Fruit fly (Drosophila melanogaster): ENCODE measurements around the gene Top1.

The Top1 gene

dm6 chrX:15296969-15297816, 22.1 kb upstream of the Top1 start, which contains the start of gene gce:
TSS of gene gce (plus strand) at chrX:15297766.
- TF ChIP-seq OdsH (GFP tag; optimal IDR thresholded peaks at IDR 0.05) (peak; percentile 20), Myc (optimal IDR thresholded peaks at IDR 0.05) (no peak), h (GFP tag; optimal IDR thresholded peaks at IDR 0.05) (no peak), sv (GFP tag; optimal IDR thresholded peaks at IDR 0.05) (peak; percentile 10), Hr78 (GFP tag; optimal IDR thresholded peaks at IDR 0.05) (no peak), psq (GFP tag; optimal IDR thresholded peaks at IDR 0.05) (peak; percentile 6), woc (GFP tag; optimal IDR thresholded peaks at IDR 0.05) (no peak), Rel (GFP tag; optimal IDR thresholded peaks at IDR 0.05) (no peak), Rel (tag; optimal IDR thresholded peaks at IDR 0.05) (no peak), HLH106 (tag; optimal IDR thresholded peaks at IDR 0.05) (peak; percentile 42), Sp1 (GFP tag; optimal IDR thresholded peaks at IDR 0.05) (peak; percentile 52), foxo (GFP tag; optimal IDR thresholded peaks at IDR 0.05) (peak in 1 of 2 experiments; percentile 46), CrebA (GFP tag; optimal IDR thresholded peaks at IDR 0.05; ENCODE audit: borderline replicate concordance) (no peak), Dif (GFP tag; optimal IDR thresholded peaks at IDR 0.05; ENCODE audit: partially characterized antibody) (peak; percentile 1), lola (GFP tag; optimal IDR thresholded peaks at IDR 0.05) (no peak), Mio (GFP tag; optimal IDR thresholded peaks at IDR 0.05) (no peak), br (GFP tag; optimal IDR thresholded peaks at IDR 0.05) (no peak), rgr (GFP tag; optimal IDR thresholded peaks at IDR 0.05) (peak; percentile 33), dmrt93B (GFP tag; optimal IDR thresholded peaks at IDR 0.05) (no peak), CG9705 (GFP tag; optimal IDR thresholded peaks at IDR 0.05) (no peak)

- TF ChIP-seq Rel (GFP tag; optimal IDR thresholded peaks at IDR 0.05) (no peak), Rel (tag; optimal IDR thresholded peaks at IDR 0.05) (peak; percentile 97), Jra (GFP tag; optimal IDR thresholded peaks at IDR 0.05) (no peak)
These were observed 21.3 kb upstream of the Top1 start for dm6 chrX:15297963-15298297.

dm6 chrX:15298298-15299069, 20.8 kb upstream of the Top1 start:
- TF ChIP-seq pan (optimal IDR thresholded peaks at IDR 0.05): no peak
- TF ChIP-seq N (GFP tag; optimal IDR thresholded peaks at IDR 0.05): no peak
- peak; percentile 49 for TF ChIP-seq Hnf4 (GFP tag; optimal IDR thresholded peaks at IDR 0.05)
- TF ChIP-seq CG32264 (GFP tag; optimal IDR thresholded peaks at IDR 0.05): no peak
- TF ChIP-seq rgr (GFP tag; optimal IDR thresholded peaks at IDR 0.05): peak; percentile 88
- TF ChIP-seq Sp1 (GFP tag; optimal IDR thresholded peaks at IDR 0.05): peak; percentile 90
- peak; percentile 77 for TF ChIP-seq fru (GFP tag; optimal IDR thresholded peaks at IDR 0.05)
- TF ChIP-seq dsf (GFP tag; optimal IDR thresholded peaks at IDR 0.05; ENCODE audit: borderline replicate concordance): no peak
- no peak for TF ChIP-seq sage (GFP tag; optimal IDR thresholded peaks at IDR 0.05)
- no peak for TF ChIP-seq lola (GFP tag; optimal IDR thresholded peaks at IDR 0.05)
- peak; percentile 4 to 49 for TF ChIP-seq dl (GFP tag; optimal IDR thresholded peaks at IDR 0.05; ENCODE audit: insufficient read depth in 1 of 2, partially characterized antibody in 2 of 2)
- TF ChIP-seq h (GFP tag; optimal IDR thresholded peaks at IDR 0.05): peak; percentile 75
- TF ChIP-seq br (GFP tag; optimal IDR thresholded peaks at IDR 0.05): peak; percentile 50
- TF ChIP-seq Vsx2 (GFP tag; optimal IDR thresholded peaks at IDR 0.05; ENCODE audit: partially characterized antibody): no peak
- no peak for TF ChIP-seq Rel (GFP tag; optimal IDR thresholded peaks at IDR 0.05)
- TF ChIP-seq Rel (tag; optimal IDR thresholded peaks at IDR 0.05): peak; percentile 92
- TF ChIP-seq ey (GFP tag; optimal IDR thresholded peaks at IDR 0.05): peak; percentile 74
- TF ChIP-seq Hr83 (GFP tag; optimal IDR thresholded peaks at IDR 0.05; ENCODE audit: poor library complexity, severe bottlenecking): no peak
- no peak for TF ChIP-seq Dfd (GFP tag; optimal IDR thresholded peaks at IDR 0.05)
- TF ChIP-seq CG9705 (GFP tag; optimal IDR thresholded peaks at IDR 0.05): peak; percentile 74
- TF ChIP-seq OdsH (GFP tag; optimal IDR thresholded peaks at IDR 0.05): peak; percentile 87
- no peak for TF ChIP-seq Hr78 (GFP tag; optimal IDR thresholded peaks at IDR 0.05)
- TF ChIP-seq foxo (GFP tag; optimal IDR thresholded peaks at IDR 0.05): peak in 1 of 2 experiments; percentile 92
- TF ChIP-seq jim (GFP tag; optimal IDR thresholded peaks at IDR 0.05): no peak
- TF ChIP-seq CrebA (GFP tag; optimal IDR thresholded peaks at IDR 0.05; ENCODE audit: borderline replicate concordance): no peak
- TF ChIP-seq Myc (optimal IDR thresholded peaks at IDR 0.05): no peak
- no peak for TF ChIP-seq Abd-B (GFP tag; optimal IDR thresholded peaks at IDR 0.05)
- no peak for TF ChIP-seq Jra (GFP tag; optimal IDR thresholded peaks at IDR 0.05)
- peak; percentile 29 for TF ChIP-seq woc (GFP tag; optimal IDR thresholded peaks at IDR 0.05)
- TF ChIP-seq Dif (GFP tag; optimal IDR thresholded peaks at IDR 0.05; ENCODE audit: partially characterized antibody): peak; percentile 46
- TF ChIP-seq brk (GFP tag; optimal IDR thresholded peaks at IDR 0.05): peak; percentile 64
- TF ChIP-seq usp (GFP tag; optimal IDR thresholded peaks at IDR 0.05): no peak
- peak; percentile 89 for TF ChIP-seq dmrt93B (GFP tag; optimal IDR thresholded peaks at IDR 0.05)
- TF ChIP-seq sv (GFP tag; optimal IDR thresholded peaks at IDR 0.05): peak; percentile 95
- no peak for TF ChIP-seq GATAd (GFP tag; optimal IDR thresholded peaks at IDR 0.05)
- peak; percentile 93 for TF ChIP-seq HLH106 (tag; optimal IDR thresholded peaks at IDR 0.05)
- peak; percentile 82 for TF ChIP-seq psq (GFP tag; optimal IDR thresholded peaks at IDR 0.05)
- no peak for TF ChIP-seq tai (GFP tag; optimal IDR thresholded peaks at IDR 0.05)
- no peak for TF ChIP-seq Mio (GFP tag; optimal IDR thresholded peaks at IDR 0.05)

Measured in whole organism, wandering third instar larva.